Worm (Caenorhabditis elegans): ENCODE data around the gene spdl-1.

ce11 chrII:7765456-7765855 lies 15.9 kb upstream of the spdl-1 start, which contains the start of gene srh-39:
- TF ChIP-seq let-526 (GFP tag; IDR thresholded peaks at IDR 0.05) (no peak), nhr-179 (tag; optimal IDR thresholded peaks at IDR 0.05) (no peak), Y79H2A.3 (GFP tag; conservative IDR thresholded peaks at IDR 0.05) (no peak), F57A8.1 (GFP tag; optimal IDR thresholded peaks at IDR 0.05) (no peak), aptf-2 (GFP tag; conservative IDR thresholded peaks at IDR 0.05) (no peak), snpc-4 (GFP tag; optimal IDR thresholded peaks at IDR 0.05) (no peak), snpc-4 (tag; optimal IDR thresholded peaks at IDR 0.05) (no peak)
